ENCODE assay signal across 4 fruit fly cellular contexts in the genomic region with DNA sequence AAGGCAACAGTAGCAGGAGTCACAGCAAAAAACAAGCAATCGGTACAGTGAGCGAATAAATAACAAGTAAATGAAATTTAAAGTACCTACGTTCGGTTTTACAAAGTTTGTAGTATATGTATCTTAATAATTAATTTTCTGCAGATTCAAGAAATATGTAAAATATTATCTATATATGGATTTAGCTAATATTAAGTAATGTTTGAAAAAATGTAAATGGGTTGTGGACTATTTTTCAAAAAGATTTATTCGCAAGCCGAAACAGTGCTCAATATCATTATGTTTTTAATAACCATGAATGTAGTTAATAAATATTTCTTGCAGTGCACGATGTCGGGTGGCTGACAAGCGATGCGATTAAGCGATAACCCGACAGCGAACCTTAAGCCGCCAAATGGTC.
TF ChIP-seq lines count a peak whose summit lies in the region.

No protein-coding gene starts in this region.

- no peak for TF ChIP-seq CTCF in whole organism, embryonic (GFP tag; optimal IDR thresholded peaks at IDR 0.05; lab: Kevin White, UChicago)

TF ChIP-seq in whole organism, embryonic, 481 proteins besides CTCF, POLR2A, EP300 and RAD21 (continues in another document):
- peak; percentile 22 for TF ChIP-seq CG18262 (tag; optimal IDR thresholded peaks at IDR 0.05; lab: Kevin White, UChicago)
- peak; percentile 40 for TF ChIP-seq phol (tag; optimal IDR thresholded peaks at IDR 0.05; lab: Kevin White, UChicago)
- no peak for TF ChIP-seq CG12942 (GFP tag; optimal IDR thresholded peaks at IDR 0.05; lab: Kevin White, UChicago)
- no peak for TF ChIP-seq CG1603 (tag; optimal IDR thresholded peaks at IDR 0.05; lab: Kevin White, UChicago)
- TF ChIP-seq NC2β (GFP tag; optimal IDR thresholded peaks at IDR 0.05; lab: Kevin White, UChicago) = no peak
- no peak for TF ChIP-seq Ada2b (GFP tag; IDR thresholded peaks at IDR 0.05; lab: Robert Waterston, UW)
- TF ChIP-seq ab (GFP tag; optimal IDR thresholded peaks at IDR 0.05; lab: Kevin White, UChicago) = no peak
- TF ChIP-seq Blimp-1 (GFP tag; optimal IDR thresholded peaks at IDR 0.05; lab: Kevin White, UChicago) = peak; percentile 18
- no peak for TF ChIP-seq gt (GFP tag; IDR thresholded peaks at IDR 0.05; lab: Robert Waterston, UW)
- TF ChIP-seq org-1 (GFP tag; optimal IDR thresholded peaks at IDR 0.05; lab: Kevin White, UChicago) = peak; percentile 14
- no peak for TF ChIP-seq otp (GFP tag; IDR thresholded peaks at IDR 0.05; lab: Robert Waterston, UW)
- TF ChIP-seq CG6765 (GFP tag; optimal IDR thresholded peaks at IDR 0.05; lab: Kevin White, UChicago) = peak; percentile 17
- peak; percentile 7 for TF ChIP-seq NfI (GFP tag; optimal IDR thresholded peaks at IDR 0.05; lab: Kevin White, UChicago)
- no peak for TF ChIP-seq yki (optimal IDR thresholded peaks at IDR 0.05; lab: Kevin White, UChicago)
- TF ChIP-seq CG8944 (GFP tag; optimal IDR thresholded peaks at IDR 0.05; lab: Kevin White, UChicago) = no peak
- TF ChIP-seq CG7745 (tag; optimal IDR thresholded peaks at IDR 0.05; lab: Kevin White, UChicago) = no peak
- no peak for TF ChIP-seq Ssrp (tag; optimal IDR thresholded peaks at IDR 0.05; lab: Kevin White, UChicago)
- TF ChIP-seq esg (GFP tag; conservative IDR thresholded peaks at IDR 0.05; lab: Robert Waterston, UW) = peak; percentile 29; the same call in 1 of the 2 replicates
- TF ChIP-seq tin (GFP tag; optimal IDR thresholded peaks at IDR 0.05; lab: Kevin White, UChicago) = no peak
- TF ChIP-seq CG6689 (GFP tag; IDR thresholded peaks at IDR 0.05; lab: Robert Waterston, UW) = no peak
- peak; percentile 45 for TF ChIP-seq Sox102F (GFP tag; optimal IDR thresholded peaks at IDR 0.05; lab: Kevin White, UChicago)

TF ChIP-seq in whole organism, prepupa, 60 proteins besides CTCF, POLR2A, EP300 and RAD21:
- TF ChIP-seq lz (GFP tag; optimal IDR thresholded peaks at IDR 0.05; lab: Kevin White, UChicago) = no peak
- no peak for TF ChIP-seq Ets96B (tag; optimal IDR thresholded peaks at IDR 0.05; lab: Kevin White, UChicago)
- TF ChIP-seq CG8319 (GFP tag; optimal IDR thresholded peaks at IDR 0.05; lab: Kevin White, UChicago) = no peak
- TF ChIP-seq esn (GFP tag; optimal IDR thresholded peaks at IDR 0.05; lab: Kevin White, UChicago) = peak; percentile 38
- peak; percentile 22 for TF ChIP-seq Eip78C (GFP tag; lab: Kevin White, UChicago)
- no peak for TF ChIP-seq salr (GFP tag; optimal IDR thresholded peaks at IDR 0.05; lab: Kevin White, UChicago)
- TF ChIP-seq CG34406 (GFP tag; optimal IDR thresholded peaks at IDR 0.05; lab: Kevin White, UChicago) = no peak
- TF ChIP-seq CG10631 (GFP tag; optimal IDR thresholded peaks at IDR 0.05; lab: Kevin White, UChicago) = peak; percentile 9
- no peak for TF ChIP-seq dsx (GFP tag; optimal IDR thresholded peaks at IDR 0.05; lab: Kevin White, UChicago; ENCODE audit: poor library complexity, severe bottlenecking)
- no peak for TF ChIP-seq CG1621 (tag; optimal IDR thresholded peaks at IDR 0.05; lab: Kevin White, UChicago)
- TF ChIP-seq CG6808 (GFP tag; optimal IDR thresholded peaks at IDR 0.05; lab: Kevin White, UChicago) = no peak
- peak; percentile 12 for TF ChIP-seq CG3032 (tag; optimal IDR thresholded peaks at IDR 0.05; lab: Kevin White, UChicago)
- TF ChIP-seq Sox15 (GFP tag; optimal IDR thresholded peaks at IDR 0.05; lab: Kevin White, UChicago) = no peak
- no peak for TF ChIP-seq Lpt (GFP tag; optimal IDR thresholded peaks at IDR 0.05; lab: Kevin White, UChicago)
- TF ChIP-seq svp (GFP tag; lab: Kevin White, UChicago) = peak; percentile 61
- TF ChIP-seq cyc (GFP tag; optimal IDR thresholded peaks at IDR 0.05; lab: Kevin White, UChicago) = no peak
- no peak for TF ChIP-seq CG6854 (GFP tag; optimal IDR thresholded peaks at IDR 0.05; lab: Kevin White, UChicago)
- TF ChIP-seq CG3919 (GFP tag; optimal IDR thresholded peaks at IDR 0.05; lab: Kevin White, UChicago) = no peak
- TF ChIP-seq OdsH (GFP tag; optimal IDR thresholded peaks at IDR 0.05; lab: Kevin White, UChicago) = no peak
- TF ChIP-seq CG10669 (GFP tag; optimal IDR thresholded peaks at IDR 0.05; lab: Kevin White, UChicago) = peak; percentile 19

TF ChIP-seq in whole organism, pupa, 21 proteins besides CTCF, POLR2A, EP300 and RAD21:
- TF ChIP-seq rn (GFP tag; IDR thresholded peaks at IDR 0.05; lab: Robert Waterston, UW) = no peak
- peak; percentile 45 for TF ChIP-seq CG8159 (tag; optimal IDR thresholded peaks at IDR 0.05; lab: Kevin White, UChicago)
- TF ChIP-seq CG9948 (tag; optimal IDR thresholded peaks at IDR 0.05; lab: Kevin White, UChicago) = peak; percentile 14
- TF ChIP-seq CG15710 (tag; optimal IDR thresholded peaks at IDR 0.05; lab: Kevin White, UChicago) = peak; percentile 16
- peak; percentile 2 for TF ChIP-seq CG34367 (tag; optimal IDR thresholded peaks at IDR 0.05; lab: Kevin White, UChicago)
- TF ChIP-seq CG13204 (GFP tag; optimal IDR thresholded peaks at IDR 0.05; lab: Kevin White, UChicago) = no peak

TF ChIP-seq in whole organism, wandering third instar larva, 38 proteins besides CTCF, POLR2A, EP300 and RAD21:
- TF ChIP-seq HLH106 (tag; optimal IDR thresholded peaks at IDR 0.05; lab: Kevin White, UChicago) (peak; percentile 26), brk (GFP tag; optimal IDR thresholded peaks at IDR 0.05; lab: Kevin White, UChicago) (no peak), sage (GFP tag; optimal IDR thresholded peaks at IDR 0.05; lab: Kevin White, UChicago) (no peak), Hr83 (GFP tag; optimal IDR thresholded peaks at IDR 0.05; lab: Kevin White, UChicago; ENCODE audit: poor library complexity, severe bottlenecking) (no peak), psq (GFP tag; optimal IDR thresholded peaks at IDR 0.05; lab: Kevin White, UChicago) (peak; percentile 9), Rel (GFP tag; optimal IDR thresholded peaks at IDR 0.05; lab: Kevin White, UChicago) (no peak), Rel (tag; optimal IDR thresholded peaks at IDR 0.05; lab: Kevin White, UChicago) (no peak), Jra (GFP tag; optimal IDR thresholded peaks at IDR 0.05; lab: Kevin White, UChicago) (no peak), foxo (GFP tag; optimal IDR thresholded peaks at IDR 0.05; lab: Kevin White, UChicago) (peak in 1 of 2 experiments; percentile 29), h (GFP tag; optimal IDR thresholded peaks at IDR 0.05; lab: Kevin White, UChicago) (no peak), rgr (GFP tag; optimal IDR thresholded peaks at IDR 0.05; lab: Kevin White, UChicago) (no peak), Sp1 (GFP tag; optimal IDR thresholded peaks at IDR 0.05; lab: Kevin White, UChicago) (peak; percentile 8), fru (GFP tag; optimal IDR thresholded peaks at IDR 0.05; lab: Kevin White, UChicago) (peak; percentile 15)
